Fruit fly (Drosophila melanogaster) whole organism, prepupa: Measurements from ENCODE around the gene CG7509.

ENCODE experiments used
- CG1621 ChIP-seq: fragments of 200-800 bp; sonication (Bioruptor generic); optimal IDR thresholded peaks from 3 replicates; lab custom pipeline; 2018; ENCODE audit warnings: missing biosample characterization, mild to moderate bottlenecking, missing genetic modification characterization
- CG6792 ChIP-seq: fragments of 200-800 bp; sonication (Bioruptor generic); optimal IDR thresholded peaks from 3 replicates; lab custom pipeline; 2016; ENCODE audit warnings: missing biosample characterization, missing genetic modification characterization
- CG6854 ChIP-seq: fragments of 200-800 bp; sonication (Bioruptor generic); optimal IDR thresholded peaks from 2 replicates; lab custom pipeline; 2017; ENCODE audit warnings: missing biosample characterization, mild to moderate bottlenecking, missing genetic modification characterization
- Eip93F ChIP-seq: fragments of 200-800 bp; sonication (Bioruptor generic); optimal IDR thresholded peaks from 2 replicates; lab custom pipeline; 2016; ENCODE audit warnings: missing biosample characterization, mild to moderate bottlenecking, missing genetic modification characterization
- Hr38 ChIP-seq: sonication (Bioruptor generic); optimal IDR thresholded peaks from 2 replicates; lab custom pipeline; 2016; ENCODE audit warnings: missing biosample characterization, missing genetic modification characterization
- Sox102F ChIP-seq: fragments of 200-800 bp; sonication (Bioruptor generic); optimal IDR thresholded peaks from 2 replicates; lab custom pipeline; 2016; ENCODE audit warnings: missing biosample characterization, mild to moderate bottlenecking, missing genetic modification characterization
- Sox15 ChIP-seq: fragments of 200-800 bp; sonication (Bioruptor generic); optimal IDR thresholded peaks from 3 replicates; lab custom pipeline; 2016; ENCODE audit warnings: missing biosample characterization, missing genetic modification characterization
- dsx ChIP-seq: fragments of 200-800 bp; optimal IDR thresholded peaks from 3 replicates; lab custom pipeline; 2019; ENCODE audit warnings: missing biosample characterization, mild to moderate bottlenecking, missing genetic modification characterization, moderate library complexity; ENCODE audit not compliant: poor library complexity, severe bottlenecking
- eg ChIP-seq: fragments of 200-800 bp; sonication (Bioruptor generic); IDR thresholded peaks from 3 replicates; pipeline ENCODE4 v1.3.6; 2022; ENCODE audit warnings: missing biosample characterization, missing genetic modification characterization
- fd85E ChIP-seq: fragments of 200-800 bp; sonication (Bioruptor generic); optimal IDR thresholded peaks from 3 replicates; lab custom pipeline; 2016; ENCODE audit warnings: missing biosample characterization, missing genetic modification characterization

dm6 chr3L:4805174-4805573 is at the start of gene CG7509:
- TF ChIP-seq CG6792 (GFP tag; lab: Kevin White, UChicago) (no peak), eg (GFP tag; lab: Robert Waterston, UW) (no peak), dsx (no peak), CG1621 (tag; lab: Kevin White, UChicago) (no peak), fd85E (GFP tag; lab: Kevin White, UChicago) (no peak), Hr38 (GFP tag; lab: Kevin White, UChicago) (no peak), Eip93F (GFP tag; lab: Kevin White, UChicago) (no peak), CG6854 (GFP tag; lab: Kevin White, UChicago) (no peak), Sox102F (GFP tag; lab: Kevin White, UChicago) (no peak), Sox15 (no peak)
